Worm (Caenorhabditis elegans): ENCODE results near the gene F28A10.8.
"Not testable (repeated sequence)": the region's sequence is repeated elsewhere in the genome, so short reads cannot be mapped to it uniquely, and the experiment has no call there.

F28A10.8 gene

DNA sequence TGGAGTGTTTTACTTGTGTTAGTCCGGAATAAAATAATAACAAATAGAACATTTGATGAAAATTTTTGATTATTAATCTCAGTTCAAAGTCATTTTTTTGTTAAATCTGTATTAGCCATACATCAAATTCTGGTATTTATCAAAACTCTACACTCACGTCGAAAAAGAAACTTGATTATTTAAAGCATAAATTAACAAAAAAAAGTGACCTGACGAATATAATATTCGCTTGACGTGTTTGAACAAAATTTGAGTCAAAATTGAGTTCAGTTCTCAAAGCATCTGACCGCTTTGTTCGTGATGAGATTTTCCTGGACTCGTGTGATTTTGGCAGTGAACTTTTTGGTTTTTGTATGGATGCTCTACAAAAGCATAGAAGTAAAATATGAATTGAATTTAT lies 14.8 kb downstream of the F28A10.8 start, which contains the start of gene F46F5.10:
Gene F46F5.10, plus strand, starts transcription at position 301 of the 400 bp plus-strand sequence.
- TF ChIP-seq lin-54 (GFP tag; optimal IDR thresholded peaks at IDR 0.05) (no peak), let-607 (tag; optimal IDR thresholded peaks at IDR 0.05) (no peak), gei-17 (GFP tag; optimal IDR thresholded peaks at IDR 0.05) (no peak), ztf-25 (GFP tag; IDR thresholded peaks at IDR 0.05) (no peak), athp-1 (tag; optimal IDR thresholded peaks at IDR 0.05) (no peak), B0261.1 (tag; optimal IDR thresholded peaks at IDR 0.05) (no peak), attf-6 (GFP tag; IDR thresholded peaks at IDR 0.05) (no peak), lir-1 (GFP tag; conservative IDR thresholded peaks at IDR 0.05) (no peak), sptf-2 (GFP tag; optimal IDR thresholded peaks at IDR 0.05) (no peak), ztf-18 (tag; optimal IDR thresholded peaks at IDR 0.05) (no peak), C06A6.2 (GFP tag; conservative IDR thresholded peaks at IDR 0.05) (no peak), F57A8.1 (GFP tag; optimal IDR thresholded peaks at IDR 0.05) (no peak), zim-3 (tag; optimal IDR thresholded peaks at IDR 0.05) (no peak), ceh-40 (GFP tag; IDR thresholded peaks at IDR 0.05) (no peak), C17E4.6 (GFP tag; IDR thresholded peaks at IDR 0.05) (no peak), nhr-120 (GFP tag; IDR thresholded peaks at IDR 0.05) (no peak)

DNA sequence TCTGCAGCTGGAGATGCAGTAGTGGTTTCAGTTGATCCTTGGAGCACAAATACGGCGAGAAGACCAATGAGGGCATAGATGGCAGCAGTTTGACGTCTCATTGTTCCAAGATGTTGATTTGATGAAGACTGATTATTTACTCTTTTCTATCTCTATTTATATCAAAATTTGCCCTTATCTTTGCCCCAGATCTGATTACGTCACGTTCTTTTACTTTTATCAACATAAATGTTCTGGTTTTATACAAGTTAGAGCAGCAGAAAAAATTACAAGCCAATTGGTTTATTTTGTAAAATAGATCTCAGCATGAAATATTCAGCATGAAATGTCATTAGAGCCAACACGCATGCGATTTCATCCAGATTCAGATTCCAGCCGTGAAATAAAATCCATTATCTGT lies 15.6 kb downstream of the F28A10.8 start, which contains the start of gene msrp-4:
Gene msrp-4, minus strand, starts transcription at position 101 of the 400 bp plus-strand sequence.
- TF ChIP-seq madf-3 (GFP tag; IDR thresholded peaks at IDR 0.05); nhr-80 (tag; optimal IDR thresholded peaks at IDR 0.05); egrh-3 (GFP tag; IDR thresholded peaks at IDR 0.05): not testable (repeated sequence)

- TF ChIP-seq lsl-1 (GFP tag; optimal IDR thresholded peaks at IDR 0.05) (no peak), D2030.7 (GFP tag; IDR thresholded peaks at IDR 0.05) (no peak), F52B5.7 (tag; optimal IDR thresholded peaks at IDR 0.05) (no peak), lir-1 (GFP tag; conservative IDR thresholded peaks at IDR 0.05) (no peak), ceh-91 (GFP tag; IDR thresholded peaks at IDR 0.05) (no peak), cebp-2 (GFP tag; IDR thresholded peaks at IDR 0.05) (no peak), chd-7 (tag; optimal IDR thresholded peaks at IDR 0.05) (no peak), snpc-1.1 (tag; optimal IDR thresholded peaks at IDR 0.05; ENCODE audit: insufficient read depth) (no peak), sptf-2 (GFP tag; optimal IDR thresholded peaks at IDR 0.05) (no peak)
Measured at ce11 chrII:821514-821913, 16.8 kb downstream of the F28A10.8 start, which contains the start of gene F46F5.8. Gene F46F5.8, minus strand, starts transcription at chrII:821614.

DNA sequence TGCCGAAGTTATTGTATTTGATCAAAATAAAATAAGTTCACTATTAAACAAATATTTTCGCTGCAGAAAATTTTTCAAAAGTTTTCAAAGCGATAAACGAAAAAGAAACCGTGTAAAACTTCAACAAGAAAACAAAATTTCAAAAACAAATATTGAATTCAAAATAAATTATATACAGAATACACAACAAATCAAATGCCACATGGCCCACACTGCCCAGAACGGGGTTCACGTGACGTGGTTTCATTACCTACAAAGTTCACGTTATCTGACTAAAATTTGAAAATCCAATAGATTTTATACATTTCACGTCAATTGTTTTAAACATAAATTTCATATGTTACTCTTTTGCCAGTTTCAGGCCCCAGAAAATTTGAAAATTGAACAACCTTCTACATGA lies 17.8 kb downstream of the F28A10.8 start, which contains the start of gene F46F5.7:
Gene F46F5.7, minus strand, starts transcription at position 101 of the 400 bp plus-strand sequence.
- TF ChIP-seq repo-1 (tag; optimal IDR thresholded peaks at IDR 0.05): no peak
- TF ChIP-seq cebp-2 (GFP tag; IDR thresholded peaks at IDR 0.05): no peak
- TF ChIP-seq F39B2.1 (GFP tag; IDR thresholded peaks at IDR 0.05): no peak
- no peak for TF ChIP-seq zim-3 (tag; optimal IDR thresholded peaks at IDR 0.05)
- TF ChIP-seq ZK185.1 (tag; optimal IDR thresholded peaks at IDR 0.05; ENCODE audit: poor library complexity, severe bottlenecking): no peak
- no peak for TF ChIP-seq Y53G8AR.9 (GFP tag; conservative IDR thresholded peaks at IDR 0.05)
- TF ChIP-seq hlh-26 (GFP tag; conservative IDR thresholded peaks at IDR 0.05): no peak
- no peak for TF ChIP-seq ztf-22 (GFP tag; optimal IDR thresholded peaks at IDR 0.05)
- TF ChIP-seq K12H6.12 (tag; optimal IDR thresholded peaks at IDR 0.05): no peak
- no peak for TF ChIP-seq somi-1 (GFP tag; optimal IDR thresholded peaks at IDR 0.05)
- no peak for TF ChIP-seq madf-3 (GFP tag; IDR thresholded peaks at IDR 0.05)
- TF ChIP-seq nhr-90 (tag; optimal IDR thresholded peaks at IDR 0.05): no peak

Measured in whole organism, young adult.